Fruit fly (Drosophila melanogaster): ENCODE data around the gene CG32536.

Gene CG32536

dm6 chrX:19243379-19243834, 33.3 kb downstream of the CG32536 start, which contains the start of gene CG7889 (continued):
- TF ChIP-seq slbo (GFP tag; IDR thresholded peaks at IDR 0.05) (peak; percentile 53; the same call in 1 of the 2 replicates), gcm2 (GFP tag; optimal IDR thresholded peaks at IDR 0.05) (no peak), CG9609 (GFP tag; optimal IDR thresholded peaks at IDR 0.05) (peak; percentile 8), Sin3A (optimal IDR thresholded peaks at IDR 0.05) (no peak), Aef1 (GFP tag; IDR thresholded peaks at IDR 0.05) (no peak), CG17328 (GFP tag; IDR thresholded peaks at IDR 0.05) (no peak), phol (tag; optimal IDR thresholded peaks at IDR 0.05) (peak; percentile 40), CG17385 (GFP tag; optimal IDR thresholded peaks at IDR 0.05) (no peak), cg (GFP tag; optimal IDR thresholded peaks at IDR 0.05) (no peak), Adf1 (GFP tag; IDR thresholded peaks at IDR 0.05) (no peak), luna (GFP tag; optimal IDR thresholded peaks at IDR 0.05) (no peak), kah (GFP tag; optimal IDR thresholded peaks at IDR 0.05) (peak; percentile 99), Dref (GFP tag; IDR thresholded peaks at IDR 0.05) (no peak), CG4854 (GFP tag; optimal IDR thresholded peaks at IDR 0.05) (no peak), Scr (GFP tag; IDR thresholded peaks at IDR 0.05; ENCODE audit: partially characterized antibody) (no peak), schlank (tag; optimal IDR thresholded peaks at IDR 0.05) (no peak), Ets97D (GFP tag; optimal IDR thresholded peaks at IDR 0.05) (no peak), bcd (GFP tag; optimal IDR thresholded peaks at IDR 0.05) (peak; percentile 23), nau (GFP tag; optimal IDR thresholded peaks at IDR 0.05) (no peak), salm (tag; optimal IDR thresholded peaks at IDR 0.05) (no peak), mirr (GFP tag; optimal IDR thresholded peaks at IDR 0.05) (no peak), CG33213 (GFP tag; optimal IDR thresholded peaks at IDR 0.05) (no peak), CG14710 (tag; optimal IDR thresholded peaks at IDR 0.05) (peak; percentile 52), nom (GFP tag; optimal IDR thresholded peaks at IDR 0.05) (no peak), Bdp1 (GFP tag; optimal IDR thresholded peaks at IDR 0.05) (no peak), CG12659 (GFP tag; optimal IDR thresholded peaks at IDR 0.05) (peak; percentile 2), CG31388 (GFP tag; optimal IDR thresholded peaks at IDR 0.05) (no peak), CG15269 (tag; optimal IDR thresholded peaks at IDR 0.05) (no peak), Nf-YC (tag; optimal IDR thresholded peaks at IDR 0.05) (peak; percentile 25), CG13287 (GFP tag; IDR thresholded peaks at IDR 0.05; ENCODE audit: partially characterized antibody) (peak; percentile 11; the same call in 1 of the 2 replicates), CG13624 (GFP tag; optimal IDR thresholded peaks at IDR 0.05) (no peak), CG11504 (tag; optimal IDR thresholded peaks at IDR 0.05) (peak; percentile 50), Mes4 (GFP tag; optimal IDR thresholded peaks at IDR 0.05) (no peak), CG3726 (GFP tag; IDR thresholded peaks at IDR 0.05) (no peak), CG14965 (GFP tag; optimal IDR thresholded peaks at IDR 0.05; ENCODE audit: borderline replicate concordance) (no peak), CG4404 (GFP tag; IDR thresholded peaks at IDR 0.05) (no peak), CG2129 (GFP tag; IDR thresholded peaks at IDR 0.05; ENCODE audit: partially characterized antibody) (no peak), nmo (GFP tag; optimal IDR thresholded peaks at IDR 0.05) (peak; percentile 45), h (optimal IDR thresholded peaks at IDR 0.05) (no peak), Ets65A (GFP tag) (no peak), Ada2b (GFP tag; IDR thresholded peaks at IDR 0.05) (no peak), CG12104 (GFP tag; optimal IDR thresholded peaks at IDR 0.05) (peak; percentile 4), stwl (tag; optimal IDR thresholded peaks at IDR 0.05) (peak; percentile 15), Atf6 (GFP tag; IDR thresholded peaks at IDR 0.05) (no peak), ken (GFP tag; IDR thresholded peaks at IDR 0.05) (no peak), CG16813 (GFP tag; IDR thresholded peaks at IDR 0.05; ENCODE audit: partially characterized antibody) (no peak), toy (GFP tag; IDR thresholded peaks at IDR 0.05) (no peak), sens-2 (GFP tag; IDR thresholded peaks at IDR 0.05) (no peak), hbn (GFP tag; IDR thresholded peaks at IDR 0.05; ENCODE audit: partially characterized antibody) (no peak), CG1647 (GFP tag; optimal IDR thresholded peaks at IDR 0.05) (peak; percentile 6), Rfx (GFP tag; IDR thresholded peaks at IDR 0.05) (peak; percentile 42; the same call in 1 of the 2 replicates), CG11085 (GFP tag; IDR thresholded peaks at IDR 0.05) (no peak)

All from whole organism, embryonic.